Fruit fly (Drosophila melanogaster): ENCODE measurements around the gene CG6565.

The CG6565 gene

dm6 chr2L:13387255-13387654, 13.4 kb downstream of the CG6565 start, which contains the start of the genes Ing5 and CG7099 (continued):
- TF ChIP-seq oc (tag; optimal IDR thresholded peaks at IDR 0.05) (peak; percentile 94), MESR4 (GFP tag; optimal IDR thresholded peaks at IDR 0.05) (peak; percentile 53), ase (GFP tag; IDR thresholded peaks at IDR 0.05) (peak; percentile 96), CG10431 (GFP tag; optimal IDR thresholded peaks at IDR 0.05) (peak; percentile 95), hbn (GFP tag; IDR thresholded peaks at IDR 0.05; ENCODE audit: partially characterized antibody) (peak; percentile 52; the same call in 1 of the 2 replicates), Camta (GFP tag; optimal IDR thresholded peaks at IDR 0.05) (peak; percentile 92), Six4 (GFP tag; optimal IDR thresholded peaks at IDR 0.05) (peak; percentile 93), Spps (tag; optimal IDR thresholded peaks at IDR 0.05) (peak; percentile 92), CG6654 (GFP tag; optimal IDR thresholded peaks at IDR 0.05) (peak; percentile 80), trem (tag; optimal IDR thresholded peaks at IDR 0.05) (peak; percentile 95), Elba2 (GFP tag; optimal IDR thresholded peaks at IDR 0.05) (peak; percentile 79), gsb-n (tag; optimal IDR thresholded peaks at IDR 0.05) (peak; percentile 94), usp (GFP tag; optimal IDR thresholded peaks at IDR 0.05) (no peak), CG10267 (tag; optimal IDR thresholded peaks at IDR 0.05) (peak; percentile 91), CG31365 (tag; optimal IDR thresholded peaks at IDR 0.05) (no peak), B-H1 (GFP tag; IDR thresholded peaks at IDR 0.05) (peak; percentile 95), CG11398 (GFP tag; optimal IDR thresholded peaks at IDR 0.05) (peak; percentile 60), CG6854 (GFP tag; optimal IDR thresholded peaks at IDR 0.05) (peak; percentile 73), pb (GFP tag; optimal IDR thresholded peaks at IDR 0.05) (peak; percentile 67), cg (GFP tag; optimal IDR thresholded peaks at IDR 0.05) (no peak), Opbp (GFP tag; IDR thresholded peaks at IDR 0.05; ENCODE audit: partially characterized antibody) (peak; percentile 65; the same call in 2 of the 3 replicates), shn (GFP tag; optimal IDR thresholded peaks at IDR 0.05) (peak; percentile 84), ab (GFP tag; optimal IDR thresholded peaks at IDR 0.05) (peak; percentile 89), zfh1 (GFP tag; IDR thresholded peaks at IDR 0.05) (peak; percentile 97), Nf-YB (GFP tag; optimal IDR thresholded peaks at IDR 0.05) (peak; percentile 83), ssp (GFP tag; IDR thresholded peaks at IDR 0.05) (peak; percentile 91), Vsx1 (GFP tag; optimal IDR thresholded peaks at IDR 0.05) (peak; percentile 93), CG14860 (GFP tag; IDR thresholded peaks at IDR 0.05; ENCODE audit: partially characterized antibody) (peak; percentile 62; the same call in 2 of the 3 replicates), fru (optimal IDR thresholded peaks at IDR 0.05) (no peak), dpn (GFP tag; optimal IDR thresholded peaks at IDR 0.05) (peak; percentile 93 to 98), p53 (GFP tag; optimal IDR thresholded peaks at IDR 0.05) (peak; percentile 36), CG31441 (GFP tag; IDR thresholded peaks at IDR 0.05) (peak; percentile 98), Hmr (GFP tag; optimal IDR thresholded peaks at IDR 0.05) (peak; percentile 94), toy (GFP tag; IDR thresholded peaks at IDR 0.05) (peak; percentile 87), Trl (optimal IDR thresholded peaks at IDR 0.05) (no peak), Trl (GFP tag; optimal IDR thresholded peaks at IDR 0.05) (peak; percentile 91), CG7357 (GFP tag; IDR thresholded peaks at IDR 0.05) (peak; percentile 89), Deaf1 (tag; optimal IDR thresholded peaks at IDR 0.05) (no peak), CG2678 (tag; optimal IDR thresholded peaks at IDR 0.05) (peak; percentile 96), aop (GFP tag; IDR thresholded peaks at IDR 0.05) (peak; percentile 87), CG14014 (GFP tag; IDR thresholded peaks at IDR 0.05) (peak; percentile 97), onecut (GFP tag; IDR thresholded peaks at IDR 0.05) (peak; percentile 85), Hr51 (GFP tag; optimal IDR thresholded peaks at IDR 0.05) (peak; percentile 95 to 96), CG7556 (GFP tag; optimal IDR thresholded peaks at IDR 0.05) (peak; percentile 92), CG7987 (GFP tag; optimal IDR thresholded peaks at IDR 0.05) (peak; percentile 89), Side (GFP tag; optimal IDR thresholded peaks at IDR 0.05) (peak; percentile 83), CG4854 (GFP tag; optimal IDR thresholded peaks at IDR 0.05) (peak; percentile 96), salm (tag; optimal IDR thresholded peaks at IDR 0.05) (peak; percentile 91), GATAe (GFP tag; conservative IDR thresholded peaks at IDR 0.05) (peak; percentile 92), CG3281 (GFP tag; optimal IDR thresholded peaks at IDR 0.05) (peak; percentile 95), CG4404 (GFP tag; IDR thresholded peaks at IDR 0.05) (peak; percentile 96), Taf1 (GFP tag; IDR thresholded peaks at IDR 0.05) (peak; percentile 94)
